Worm (Caenorhabditis elegans) whole organism, dauer: ENCODE measurements around the gene grl-17.

Experiments
- unc-62 ChIP-seq: sonication (generic microtip); optimal IDR thresholded peaks from 2 replicates; lab custom pipeline; 2017; ENCODE audit warnings: missing biosample characterization, missing genetic modification reagents, missing genetic modification characterization

grl-17 gene

DNA sequence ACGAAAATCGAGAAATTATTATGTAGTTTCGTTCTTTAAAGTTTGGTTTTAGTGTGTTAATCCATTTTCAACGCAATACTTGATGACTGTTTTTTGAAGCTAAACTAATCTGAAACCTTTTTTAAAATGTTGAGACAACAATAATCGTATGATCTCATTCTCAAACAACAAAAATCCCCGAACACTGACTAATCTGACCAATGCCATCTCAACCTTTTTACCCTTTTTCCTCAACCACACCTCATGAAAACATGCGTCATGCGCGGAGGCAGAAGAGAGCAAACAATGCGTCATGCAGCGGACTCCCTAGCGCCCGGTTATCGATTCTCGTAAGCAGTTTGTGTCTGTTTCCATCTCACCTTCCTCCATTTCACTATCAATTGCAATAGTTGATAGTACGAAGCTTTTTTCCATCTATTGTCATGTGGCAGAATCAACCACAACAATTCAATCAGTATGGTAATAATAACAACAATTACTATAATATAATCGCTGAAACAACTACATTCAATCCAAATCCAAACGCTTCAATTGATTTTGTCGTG is 8.0 kb upstream of the grl-17 start, which contains the start of gene C50B8.4:
C50B8.4 (plus strand) TSS at position 299 of the 545 bp plus-strand sequence.
- no peak for TF ChIP-seq unc-62 (GFP tag; lab: Kevin White, UChicago)

DNA sequence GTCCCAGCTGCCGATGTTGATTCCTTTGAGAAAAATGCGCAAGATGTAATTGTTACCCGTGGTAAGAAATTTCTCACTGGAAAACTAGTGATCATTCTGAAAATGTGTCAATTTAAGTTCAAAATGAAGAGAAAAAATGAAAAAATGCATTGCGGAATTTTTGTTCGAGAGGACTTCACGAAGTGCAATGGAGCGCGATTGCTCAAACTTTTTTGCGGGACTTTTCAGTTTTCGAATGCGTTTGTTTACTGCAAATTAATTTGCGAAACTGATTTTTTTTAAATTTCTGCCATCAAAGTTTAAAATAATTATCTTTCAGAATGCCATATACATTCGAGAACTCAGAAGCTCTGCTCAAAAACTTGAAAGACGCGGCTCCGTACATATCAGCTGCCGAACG is 4.8 kb upstream of the grl-17 start, which contains the start of the genes nuaf-1 and bir-2:
nuaf-1 (minus strand) TSS at position 98 of the 400 bp plus-strand sequence.
bir-2 (plus strand) TSS at position 318 of the 400 bp plus-strand sequence.
- no peak for TF ChIP-seq unc-62 (GFP tag; lab: Kevin White, UChicago)

DNA sequence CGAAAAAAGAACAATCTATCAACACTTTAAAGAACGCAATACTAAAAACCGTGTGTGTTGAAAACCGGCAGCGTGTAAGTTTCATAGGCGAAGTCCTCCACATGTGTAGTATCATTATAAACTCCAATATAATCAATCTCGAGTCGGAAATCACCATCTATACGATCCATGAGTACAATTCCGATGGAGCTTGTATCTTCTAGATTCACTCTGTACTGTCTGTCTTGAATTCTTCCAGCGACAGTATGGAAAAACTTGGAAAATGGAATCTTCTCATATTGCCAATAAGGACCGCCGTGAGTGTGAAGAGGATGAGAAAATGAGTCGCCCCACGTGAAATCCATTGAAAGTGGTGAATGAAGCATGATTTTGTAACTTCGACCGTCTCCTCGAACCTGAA is 3.2 kb upstream of the grl-17 start:
- no peak for TF ChIP-seq unc-62 (GFP tag; lab: Kevin White, UChicago)

DNA sequence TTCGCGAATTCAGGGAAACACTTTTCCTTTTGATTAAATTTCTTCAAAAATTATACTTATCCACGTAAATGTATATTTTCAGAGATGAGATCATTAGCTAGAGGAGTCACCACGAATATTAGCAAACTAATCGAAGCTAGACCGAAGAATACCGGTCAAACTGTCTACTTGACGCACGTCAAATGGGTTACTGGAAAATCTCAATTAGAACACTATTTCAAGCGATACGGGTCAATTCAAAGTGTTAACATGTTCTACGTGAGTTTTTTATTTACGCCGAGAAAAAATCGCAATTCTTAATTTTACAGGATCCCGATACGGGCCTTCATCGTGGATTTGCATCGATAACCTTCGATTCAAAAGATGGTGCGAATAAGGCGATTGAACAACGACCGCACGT is 2.0 kb upstream of the grl-17 start, which contains the start of gene slrp-1:
slrp-1 (plus strand) TSS at position 83 of the 400 bp plus-strand sequence.
- TF ChIP-seq unc-62 (GFP tag; lab: Kevin White, UChicago) = no peak

DNA sequence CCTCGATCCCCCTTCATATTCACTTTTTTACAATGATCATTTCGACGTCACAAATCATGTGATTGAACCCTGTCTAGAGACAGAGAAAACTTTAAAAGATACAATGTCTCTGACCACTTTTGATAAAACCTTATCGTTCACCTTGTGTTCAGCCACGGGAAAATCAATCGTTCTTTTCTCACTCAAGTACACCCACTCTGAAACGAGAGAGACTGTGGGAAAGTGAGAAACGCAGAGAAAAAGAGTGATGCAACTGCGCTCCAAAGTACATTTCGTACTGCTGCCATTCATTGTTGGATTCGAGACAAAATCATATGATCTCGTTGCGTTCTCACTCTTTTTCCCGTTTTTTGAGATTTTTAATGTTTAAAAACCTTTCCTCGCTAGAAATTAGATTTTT is 1.5 kb upstream of the grl-17 start:
- TF ChIP-seq unc-62 (GFP tag; lab: Kevin White, UChicago) = no peak

DNA sequence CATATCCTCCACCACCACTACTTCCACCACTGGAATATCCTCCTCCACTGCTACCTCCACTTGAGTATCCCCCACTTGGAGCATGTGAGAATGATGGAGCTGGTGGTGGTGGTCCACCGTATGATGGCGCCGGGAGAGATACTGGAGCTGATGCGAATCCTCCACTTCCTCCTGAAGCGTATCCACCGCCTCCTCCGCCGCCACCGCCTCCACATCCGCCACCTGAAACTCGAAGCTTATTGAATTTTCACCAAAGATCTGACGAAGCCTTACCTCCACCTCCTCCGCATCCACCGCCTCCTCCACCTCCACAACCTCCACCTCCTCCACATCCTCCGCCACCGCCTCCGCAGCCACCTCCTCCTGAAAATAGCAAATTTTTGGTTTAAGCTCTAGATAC is 993 bp downstream of the grl-17 start:
- TF ChIP-seq unc-62 (GFP tag; lab: Kevin White, UChicago) = no peak

DNA sequence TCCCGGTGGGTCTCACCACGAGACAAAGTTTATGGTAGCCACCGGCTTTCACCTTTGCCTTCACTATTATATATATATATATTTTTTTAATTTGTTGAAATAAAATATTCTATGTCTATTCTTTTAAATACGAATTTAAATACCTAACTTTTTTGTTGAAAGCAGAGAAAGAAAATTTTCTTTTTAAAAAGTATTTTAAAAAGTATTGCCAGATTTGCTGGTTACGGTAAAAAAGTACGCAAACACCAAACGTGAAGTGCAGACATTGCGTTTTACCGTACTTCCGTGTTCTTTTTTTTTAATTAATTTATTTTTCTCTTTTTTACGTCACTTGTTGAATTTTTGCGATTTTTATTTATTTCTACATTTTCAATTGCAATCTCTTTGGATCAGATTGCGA is 3.8 kb downstream of the grl-17 start, which contains the start of gene C56A3.8:
C56A3.8 (plus strand) TSS at position 301 of the 400 bp plus-strand sequence.
- TF ChIP-seq unc-62 (GFP tag; lab: Kevin White, UChicago) = no peak

DNA sequence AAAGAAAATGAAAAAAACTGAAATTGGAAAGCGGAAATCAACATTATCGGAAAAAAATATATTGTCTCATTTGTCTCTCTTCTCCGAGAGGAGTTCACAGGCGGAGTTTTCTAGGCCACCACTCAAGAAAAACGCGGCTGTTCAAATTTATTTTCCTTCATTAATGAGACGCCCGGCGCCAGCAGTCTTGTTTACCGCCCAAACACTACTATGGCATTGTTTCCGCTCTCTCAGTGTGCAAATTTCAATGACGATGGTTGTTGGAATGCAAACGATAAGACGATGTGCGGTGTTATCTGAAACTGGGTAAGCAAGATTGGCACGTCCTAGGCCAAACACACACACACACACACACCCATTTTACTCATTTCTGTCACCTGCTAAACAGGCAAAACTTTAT is 7.0 kb downstream of the grl-17 start, which contains the start of gene cav-2:
cav-2 (plus strand) TSS at position 359 of the 400 bp plus-strand sequence.
- no peak for TF ChIP-seq unc-62 (GFP tag; lab: Kevin White, UChicago)

DNA sequence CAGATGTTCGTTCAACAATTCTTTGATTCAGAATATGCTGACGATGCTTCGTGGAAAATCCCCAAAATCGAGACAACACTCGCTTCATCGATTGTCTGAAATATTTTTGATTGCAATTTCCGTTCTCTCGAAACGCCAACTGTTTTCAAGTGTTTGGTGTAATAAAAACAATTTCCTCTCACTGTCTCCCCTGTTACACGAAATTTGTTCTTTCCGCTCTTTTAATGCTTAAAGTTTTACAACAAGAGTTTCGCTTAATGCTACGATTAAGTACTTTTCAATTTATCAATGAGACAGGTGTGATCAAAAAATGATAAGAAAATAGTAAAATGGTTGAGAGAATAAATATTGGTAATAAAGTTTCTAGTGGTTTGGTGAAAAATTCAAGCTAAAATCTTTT is 7.4 kb downstream of the grl-17 start, which contains the start of gene C56A3.6:
C56A3.6 (minus strand) TSS at position 101 of the 400 bp plus-strand sequence.
- no peak for TF ChIP-seq unc-62 (GFP tag; lab: Kevin White, UChicago)

DNA sequence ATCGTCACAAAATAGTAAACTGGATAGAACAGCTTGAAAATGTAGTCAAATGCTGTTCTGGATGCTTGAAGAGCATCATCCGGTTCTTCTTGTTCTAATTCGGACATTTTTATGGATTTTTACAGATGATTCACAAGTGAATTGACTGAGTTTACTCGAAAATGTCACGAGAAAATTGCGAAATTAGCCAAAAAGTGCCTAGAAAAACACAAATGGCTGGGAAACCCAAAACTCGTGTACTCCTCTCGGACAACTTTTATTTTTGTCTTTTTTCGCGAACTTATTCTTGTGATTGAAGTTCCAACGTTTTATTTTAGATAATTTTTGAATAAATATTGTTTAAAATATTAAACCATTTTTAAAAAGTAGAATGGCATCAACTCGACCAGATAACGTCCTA is 12.1 kb downstream of the grl-17 start, which contains the start of the genes C56A3.4 and C56A3.5:
C56A3.4 (minus strand) TSS at position 154 of the 400 bp plus-strand sequence.
C56A3.5 (plus strand) TSS at position 367 of the 400 bp plus-strand sequence.
- no peak for TF ChIP-seq unc-62 (GFP tag; lab: Kevin White, UChicago)

DNA sequence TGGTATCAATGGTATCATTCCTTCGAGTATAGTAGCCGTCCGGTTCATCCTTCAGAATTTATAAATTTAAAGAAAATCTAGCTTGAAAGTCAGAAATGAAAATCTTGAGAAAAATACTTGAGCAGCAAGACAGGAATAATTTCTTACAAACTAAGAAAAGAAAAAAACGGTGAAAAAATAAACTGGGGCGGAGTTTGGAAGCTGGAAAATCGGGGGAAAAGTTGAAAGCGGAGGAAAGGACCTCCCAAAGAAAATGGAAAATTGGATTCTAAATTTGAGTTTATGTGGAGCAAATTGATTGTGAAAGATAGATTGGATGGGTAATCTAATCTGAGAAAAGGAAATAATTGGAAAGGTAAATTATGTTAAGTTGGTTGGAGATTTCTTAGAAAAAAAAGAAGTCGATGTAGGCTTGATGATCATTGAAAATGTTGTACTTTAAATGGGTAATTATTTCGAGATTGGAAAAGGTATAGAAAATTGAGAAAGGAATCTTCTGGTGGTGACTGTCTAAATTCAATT is 27.6 kb downstream of the grl-17 start, which contains the start of gene frpr-5:
frpr-5 (minus strand) TSS at position 51 of the 522 bp plus-strand sequence.
- TF ChIP-seq unc-62 (GFP tag; lab: Kevin White, UChicago) = no peak

DNA sequence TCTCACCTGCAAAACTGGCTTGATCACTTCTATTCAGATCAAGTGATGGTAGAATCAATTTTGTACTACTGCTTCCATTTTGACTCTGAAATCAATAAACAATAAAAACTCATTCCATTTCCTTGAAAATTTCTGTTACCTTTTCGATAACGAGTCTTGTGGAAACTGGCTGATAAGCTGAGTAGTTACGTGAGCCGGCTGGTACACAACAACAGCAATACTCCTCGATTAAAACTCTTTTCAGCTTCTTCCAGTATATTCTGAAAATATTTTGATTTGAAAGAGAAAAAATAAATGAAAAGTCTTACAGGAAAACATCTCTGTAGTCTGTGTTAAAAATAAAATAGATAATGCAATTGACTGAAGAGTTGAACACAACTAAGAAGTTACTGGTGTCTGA is 31.3 kb downstream of the grl-17 start:
- no peak for TF ChIP-seq unc-62 (GFP tag; lab: Kevin White, UChicago)

DNA sequence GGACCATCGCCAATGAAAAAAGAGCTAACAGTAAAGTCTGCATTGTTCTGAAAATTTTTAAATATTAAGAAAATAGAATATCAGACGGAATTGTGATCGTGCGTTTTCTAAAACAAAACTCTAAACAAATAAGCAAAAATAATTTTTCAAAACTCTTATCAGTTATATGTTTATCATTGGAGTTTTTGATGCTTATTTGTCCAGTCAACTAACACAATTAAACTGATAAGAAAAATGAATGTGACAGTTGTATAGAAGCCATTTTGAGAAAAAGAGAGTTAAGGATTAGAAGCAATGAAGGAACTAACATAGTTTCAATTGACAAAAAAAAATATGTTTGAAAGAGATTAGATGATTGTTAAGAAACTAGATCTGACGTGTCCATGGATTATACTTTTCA is 33.0 kb downstream of the grl-17 start, which contains the start of gene ttr-44:
ttr-44 (minus strand) TSS at position 47 of the 400 bp plus-strand sequence.
- no peak for TF ChIP-seq unc-62 (GFP tag; lab: Kevin White, UChicago)

DNA sequence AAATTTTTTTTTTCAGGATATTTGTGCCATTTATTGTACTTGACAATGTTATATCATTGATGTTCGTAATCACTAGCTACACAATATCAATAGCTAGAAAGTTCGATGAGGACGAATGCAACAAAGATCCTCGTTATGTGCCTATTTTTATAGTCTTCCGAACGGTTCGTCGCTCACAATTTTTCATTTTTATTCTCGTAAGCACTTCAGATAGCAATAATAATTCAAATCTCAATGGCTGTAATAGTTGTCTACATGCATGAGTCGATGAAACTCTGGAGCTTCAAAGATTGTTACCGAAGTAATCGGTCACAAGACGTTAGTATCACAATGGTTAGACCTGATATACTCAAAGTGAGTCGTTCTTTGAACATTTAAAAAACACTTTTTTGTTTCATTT is 34.6 kb downstream of the grl-17 start:
- no peak for TF ChIP-seq unc-62 (GFP tag; lab: Kevin White, UChicago)

DNA sequence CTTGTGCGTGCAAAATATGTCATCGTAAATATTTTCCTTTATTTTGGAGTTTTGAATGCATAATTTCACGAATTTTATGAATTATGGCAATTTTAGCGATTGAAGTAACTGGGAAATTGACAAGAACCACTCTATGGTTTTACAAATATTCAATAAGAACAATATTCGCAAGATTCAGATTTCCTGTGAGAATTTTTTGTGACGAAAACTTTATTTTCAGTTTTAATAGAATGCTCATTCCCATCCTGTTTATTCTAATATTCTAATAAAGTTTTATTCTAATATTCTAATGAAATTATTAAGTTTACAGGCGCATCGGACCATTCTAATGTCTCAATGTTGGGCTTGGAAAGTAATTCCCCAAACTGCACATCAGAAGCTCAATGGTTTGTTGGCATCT is 40.5 kb downstream of the grl-17 start, which contains the start of gene R11G10.3:
R11G10.3 (plus strand) TSS at position 301 of the 400 bp plus-strand sequence.
- no peak for TF ChIP-seq unc-62 (GFP tag; lab: Kevin White, UChicago)

DNA sequence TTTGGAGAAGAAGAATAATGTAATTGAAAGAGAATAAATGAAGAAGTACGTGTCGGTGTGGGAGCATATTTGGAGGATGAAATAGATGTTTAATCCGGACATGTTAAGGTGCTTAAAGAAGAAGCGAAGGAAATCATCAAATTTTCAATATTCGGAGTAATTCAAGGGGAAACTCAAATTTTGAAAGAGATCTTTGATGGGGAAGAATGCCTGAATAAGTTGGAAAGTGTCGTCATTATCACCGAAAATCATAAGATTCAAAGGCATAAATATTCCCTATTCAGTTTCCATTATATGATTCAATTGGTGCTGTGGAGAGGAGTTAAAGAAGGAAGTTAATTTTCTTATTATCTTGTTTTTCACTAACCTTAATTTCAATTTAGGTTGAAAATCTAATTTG is 48.6 kb downstream of the grl-17 start, which contains the start of gene semi-1:
semi-1 (minus strand) TSS at position 101 of the 400 bp plus-strand sequence.
- no peak for TF ChIP-seq unc-62 (GFP tag; lab: Kevin White, UChicago)
